Worm (Caenorhabditis elegans): ENCODE measurements around the gene K09H11.6.

Gene K09H11.6

ce11 chrV:5704467-5704866, 31.5 kb downstream of the K09H11.6 start:
- TF ChIP-seq nhr-237 (tag; optimal IDR thresholded peaks at IDR 0.05) (no peak), sma-9 (GFP tag; optimal IDR thresholded peaks at IDR 0.05) (peak; percentile 5), sma-9 (tag; optimal IDR thresholded peaks at IDR 0.05) (no peak)

- no peak for TF ChIP-seq lin-11 (tag; optimal IDR thresholded peaks at IDR 0.05)
- TF ChIP-seq nhr-21 (tag; optimal IDR thresholded peaks at IDR 0.05) = peak; percentile 80
- no peak for TF ChIP-seq nhr-10 (tag; optimal IDR thresholded peaks at IDR 0.05)
- TF ChIP-seq blmp-1 (tag; optimal IDR thresholded peaks at IDR 0.05; ENCODE audit: insufficient read depth) = peak; percentile 2
- no peak for TF ChIP-seq unc-39 (tag; optimal IDR thresholded peaks at IDR 0.05)
- TF ChIP-seq sma-3 (GFP tag; optimal IDR thresholded peaks at IDR 0.05) = peak; percentile 62
- peak; percentile 57 for TF ChIP-seq ama-1 (optimal IDR thresholded peaks at IDR 0.05)
- no peak for TF ChIP-seq ceh-16 (tag; optimal IDR thresholded peaks at IDR 0.05)
- peak; percentile 41 for TF ChIP-seq nhr-25 (tag; optimal IDR thresholded peaks at IDR 0.05)
- no peak for TF ChIP-seq unc-55 (GFP tag; optimal IDR thresholded peaks at IDR 0.05)
- no peak for TF ChIP-seq elt-1 (tag; optimal IDR thresholded peaks at IDR 0.05)
- TF ChIP-seq ceh-82 (tag; optimal IDR thresholded peaks at IDR 0.05) = no peak
- TF ChIP-seq sma-9 (GFP tag; optimal IDR thresholded peaks at IDR 0.05) = peak; percentile 58
- no peak for TF ChIP-seq sma-9 (tag; optimal IDR thresholded peaks at IDR 0.05)
- TF ChIP-seq egl-27 (tag; optimal IDR thresholded peaks at IDR 0.05) = peak; percentile 18
- no peak for TF ChIP-seq aly-2 (tag; optimal IDR thresholded peaks at IDR 0.05)
Observed at ce11 chrV:5701106-5701505, 34.9 kb downstream of the K09H11.6 start.

ce11 chrV:5699835-5700441, 36.0 kb downstream of the K09H11.6 start, which contains the start of gene clec-1:
Gene clec-1 (plus strand): TSS chrV:5700154.
- peak; percentile 19 for TF ChIP-seq sma-3 (GFP tag; optimal IDR thresholded peaks at IDR 0.05)
- TF ChIP-seq nhr-11 (tag; optimal IDR thresholded peaks at IDR 0.05) = no peak

ce11 chrV:5697581-5697980, 38.4 kb downstream of the K09H11.6 start:
- TF ChIP-seq mdl-1 (tag; optimal IDR thresholded peaks at IDR 0.05) (peak in 1 of 2 experiments; percentile 13), ceh-82 (tag; optimal IDR thresholded peaks at IDR 0.05) (no peak), ama-1 (optimal IDR thresholded peaks at IDR 0.05) (no peak), nhr-12 (tag; optimal IDR thresholded peaks at IDR 0.05) (no peak), crh-2 (tag; optimal IDR thresholded peaks at IDR 0.05) (no peak), ztf-11 (tag; optimal IDR thresholded peaks at IDR 0.05) (no peak), ztf-4 (tag; optimal IDR thresholded peaks at IDR 0.05) (no peak), nhr-129 (tag; optimal IDR thresholded peaks at IDR 0.05) (peak; percentile 4), Y55F3AM.14 (GFP tag; optimal IDR thresholded peaks at IDR 0.05) (peak; percentile 0), nhr-25 (tag; optimal IDR thresholded peaks at IDR 0.05) (no peak), mbf-1 (tag; optimal IDR thresholded peaks at IDR 0.05) (no peak), sma-3 (GFP tag; optimal IDR thresholded peaks at IDR 0.05) (peak; percentile 31), elt-1 (tag; optimal IDR thresholded peaks at IDR 0.05) (no peak), alr-1 (tag; optimal IDR thresholded peaks at IDR 0.05) (no peak), C34F6.9 (tag; optimal IDR thresholded peaks at IDR 0.05) (no peak), egl-27 (tag; optimal IDR thresholded peaks at IDR 0.05) (peak; percentile 38), blmp-1 (tag; optimal IDR thresholded peaks at IDR 0.05; ENCODE audit: insufficient read depth) (no peak), sma-9 (GFP tag; optimal IDR thresholded peaks at IDR 0.05) (no peak), sma-9 (tag; optimal IDR thresholded peaks at IDR 0.05) (no peak), F13H6.1 (tag; optimal IDR thresholded peaks at IDR 0.05) (no peak), fos-1 (tag; optimal IDR thresholded peaks at IDR 0.05) (no peak), nhr-21 (tag; optimal IDR thresholded peaks at IDR 0.05) (peak; percentile 23), lin-11 (tag; optimal IDR thresholded peaks at IDR 0.05) (no peak), dmd-4 (tag; optimal IDR thresholded peaks at IDR 0.05) (no peak), unc-62 (GFP tag; optimal IDR thresholded peaks at IDR 0.05) (no peak), nhr-23 (tag; optimal IDR thresholded peaks at IDR 0.05) (no peak)

ce11 chrV:5696177-5696576, 39.8 kb downstream of the K09H11.6 start:
- TF ChIP-seq alr-1 (tag; optimal IDR thresholded peaks at IDR 0.05) = no peak
- TF ChIP-seq peb-1 (tag; optimal IDR thresholded peaks at IDR 0.05) = no peak
- no peak for TF ChIP-seq ztf-11 (tag; optimal IDR thresholded peaks at IDR 0.05)
- peak; percentile 38 for TF ChIP-seq fos-1 (tag; optimal IDR thresholded peaks at IDR 0.05)
- no peak for TF ChIP-seq lin-13 (GFP tag; optimal IDR thresholded peaks at IDR 0.05)

Measured in whole organism, L2 larva.